Worm (Caenorhabditis elegans): ENCODE results near the gene cyp-13A3.

- TF ChIP-seq lin-15B (tag; optimal IDR thresholded peaks at IDR 0.05) (no peak), ztf-11 (tag; optimal IDR thresholded peaks at IDR 0.05) (no peak)
These were observed 48.9 kb upstream of the cyp-13A3 start, which contains the start of gene rnh-1.2 for ce11 chrII:9841985-9842505.
